Worm (Caenorhabditis elegans): ENCODE measurements around the gene dlc-5.

- TF ChIP-seq sdz-38 (tag; optimal IDR thresholded peaks at IDR 0.05): no peak
- TF ChIP-seq F49E8.2 (tag; optimal IDR thresholded peaks at IDR 0.05; ENCODE audit: insufficient read depth): no peak
- TF ChIP-seq F55B11.4 (tag; optimal IDR thresholded peaks at IDR 0.05; ENCODE audit: borderline replicate concordance, insufficient read depth): no peak
- TF ChIP-seq ets-4 (GFP tag; optimal IDR thresholded peaks at IDR 0.05): no peak
- no peak for TF ChIP-seq dox-1 (GFP tag; IDR thresholded peaks at IDR 0.05)
- TF ChIP-seq unc-62 (GFP tag; optimal IDR thresholded peaks at IDR 0.05): no peak
- TF ChIP-seq snpc-4 (GFP tag; optimal IDR thresholded peaks at IDR 0.05): no peak
- no peak for TF ChIP-seq snpc-4 (tag; optimal IDR thresholded peaks at IDR 0.05)
- no peak for TF ChIP-seq mxl-1 (tag; optimal IDR thresholded peaks at IDR 0.05)
- no peak for TF ChIP-seq nhr-120 (GFP tag; IDR thresholded peaks at IDR 0.05)
- no peak for TF ChIP-seq hlh-26 (GFP tag; conservative IDR thresholded peaks at IDR 0.05)
- TF ChIP-seq unc-130 (GFP tag; optimal IDR thresholded peaks at IDR 0.05): no peak
- TF ChIP-seq ama-1 (optimal IDR thresholded peaks at IDR 0.05): no peak
- no peak for TF ChIP-seq ama-1 (GFP tag; optimal IDR thresholded peaks at IDR 0.05)
- no peak for TF ChIP-seq madf-10 (tag; optimal IDR thresholded peaks at IDR 0.05)
These were observed 3.6 kb downstream of the dlc-5 start, which contains the start of gene Y73B6BL.31 for ce11 chrIV:6441601-6442000.
